Worm (Caenorhabditis elegans) whole organism, late embryonic: ENCODE measurements around the gene lron-2.
A peak's percentile ranks its signal among the peaks of the same experiment; 100 is the strongest.

Source experiments
- C08G9.2 ChIP-seq: sonication (generic microtip); optimal IDR thresholded peaks from 2 replicates; lab custom pipeline; 2016; ENCODE audit warnings: mild to moderate bottlenecking, missing genetic modification characterization, moderate library complexity, missing compliant biosample characterization
- C38D4.7 ChIP-seq: fragments of 200-800 bp; sonication (Bioruptor generic); optimal IDR thresholded peaks from 2 replicates; lab custom pipeline; 2018; ENCODE audit warnings: mild to moderate bottlenecking, missing genetic modification characterization, moderate library complexity, missing compliant biosample characterization
- F13H6.1 ChIP-seq: sonication (generic microtip); optimal IDR thresholded peaks from 2 replicates; lab custom pipeline; 2016; ENCODE audit warnings: missing genetic modification characterization, missing compliant biosample characterization
- Y22D7AL.16 ChIP-seq: sonication (generic microtip); optimal IDR thresholded peaks from 2 replicates; lab custom pipeline; 2016; ENCODE audit warnings: missing genetic modification characterization, missing compliant biosample characterization
- ceh-14 ChIP-seq: sonication (generic microtip); optimal IDR thresholded peaks from 2 replicates; lab custom pipeline; 2016; ENCODE audit warnings: missing genotype, missing genetic modification characterization, missing compliant biosample characterization
- ceh-18 ChIP-seq: sonication (generic microtip); optimal IDR thresholded peaks from 2 replicates; lab custom pipeline; 2016; ENCODE audit warnings: missing genetic modification characterization, missing compliant biosample characterization
- ceh-2 ChIP-seq: sonication (generic microtip); optimal IDR thresholded peaks from 2 replicates; lab custom pipeline; 2016; ENCODE audit warnings: missing genotype, missing genetic modification characterization, missing compliant biosample characterization
- ceh-31 ChIP-seq: sonication (generic microtip); optimal IDR thresholded peaks from 2 replicates; lab custom pipeline; 2016; ENCODE audit warnings: missing genetic modification characterization, missing compliant biosample characterization
- ceh-34 ChIP-seq: sonication (generic microtip); optimal IDR thresholded peaks from 2 replicates; lab custom pipeline; 2016; ENCODE audit warnings: mild to moderate bottlenecking, missing genetic modification characterization, missing compliant biosample characterization
- ceh-45 ChIP-seq: fragments of 200-800 bp; sonication (Bioruptor generic); IDR thresholded peaks from 2 replicates; pipeline ENCODE4 v1.3.6; 2022; ENCODE audit warnings: missing genetic modification reagents, missing genetic modification characterization, missing compliant biosample characterization
- ceh-48 ChIP-seq: sonication (generic microtip); optimal IDR thresholded peaks from 2 replicates; lab custom pipeline; 2016; ENCODE audit warnings: missing genetic modification characterization, inconsistent platforms, missing compliant biosample characterization
- ceh-6 ChIP-seq: fragments of 200-800 bp; sonication (Bioruptor generic); optimal IDR thresholded peaks from 2 replicates; lab custom pipeline; 2018; ENCODE audit warnings: mild to moderate bottlenecking, missing genetic modification characterization, missing compliant biosample characterization
- ceh-9 ChIP-seq: sonication (generic microtip); optimal IDR thresholded peaks from 2 replicates; lab custom pipeline; 2016; ENCODE audit warnings: mild to moderate bottlenecking, missing genetic modification characterization, inconsistent platforms, missing compliant biosample characterization
- che-1 ChIP-seq: sonication (generic microtip); optimal IDR thresholded peaks from 2 replicates; lab custom pipeline; 2016; ENCODE audit warnings: mild to moderate bottlenecking, missing genetic modification characterization, missing compliant biosample characterization
- dve-1 ChIP-seq: sonication (generic microtip); optimal IDR thresholded peaks from 2 replicates; lab custom pipeline; 2017; ENCODE audit warnings: antibody characterized with exemption, mild to moderate bottlenecking, missing genetic modification characterization, missing compliant biosample characterization
- elt-2 ChIP-seq: sonication (generic microtip); optimal IDR thresholded peaks from 2 replicates; lab custom pipeline; 2016; ENCODE audit warnings: missing genetic modification reagents, missing genetic modification characterization, missing compliant biosample characterization
- fkh-10 ChIP-seq: fragments of 150-350 bp; optimal IDR thresholded peaks from 2 replicates; lab custom pipeline; 2014; ENCODE audit warnings: missing biosample characterization, missing genetic modification reagents, missing genetic modification characterization
- fkh-6 ChIP-seq: sonication (generic microtip); optimal IDR thresholded peaks from 2 replicates; lab custom pipeline; 2016; ENCODE audit warnings: missing genetic modification characterization, missing compliant biosample characterization
- gmeb-2 ChIP-seq: sonication (generic microtip); optimal IDR thresholded peaks from 2 replicates; lab custom pipeline; 2016; ENCODE audit warnings: missing genetic modification characterization, inconsistent platforms, missing compliant biosample characterization
- hlh-13 ChIP-seq: fragments of 200-800 bp; sonication (Bioruptor generic); optimal IDR thresholded peaks from 2 replicates; lab custom pipeline; 2018; ENCODE audit warnings: mild to moderate bottlenecking, missing genetic modification characterization, missing compliant biosample characterization
- hlh-15 ChIP-seq: sonication (generic microtip); optimal IDR thresholded peaks from 2 replicates; lab custom pipeline; 2016; ENCODE audit warnings: missing genetic modification characterization, missing compliant biosample characterization
- hlh-6 ChIP-seq: sonication (generic microtip); optimal IDR thresholded peaks from 2 replicates; lab custom pipeline; 2016; ENCODE audit warnings: missing genotype, missing genetic modification characterization, missing compliant biosample characterization
- hlh-8 ChIP-seq: sonication (generic microtip); optimal IDR thresholded peaks from 2 replicates; lab custom pipeline; 2016; ENCODE audit warnings: missing genotype, missing genetic modification characterization, missing compliant biosample characterization
- lin-11 ChIP-seq: fragments of 200-800 bp; sonication (Bioruptor generic); optimal IDR thresholded peaks from 2 replicates; lab custom pipeline; 2018; ENCODE audit warnings: mild to moderate bottlenecking, missing genetic modification characterization, missing compliant biosample characterization
- nfya-1 ChIP-seq: sonication (generic microtip); optimal IDR thresholded peaks from 2 replicates; lab custom pipeline; 2017; ENCODE audit warnings: missing genetic modification characterization, mild to moderate bottlenecking, missing compliant biosample characterization, antibody characterized with exemption, moderate library complexity
- nhr-232 ChIP-seq: sonication (generic microtip); optimal IDR thresholded peaks from 2 replicates; lab custom pipeline; 2016; ENCODE audit warnings: missing genetic modification characterization, missing compliant biosample characterization
- odd-2 ChIP-seq: sonication (generic microtip); optimal IDR thresholded peaks from 2 replicates; lab custom pipeline; 2017; ENCODE audit warnings: antibody characterized with exemption, mild to moderate bottlenecking, missing genetic modification characterization, missing compliant biosample characterization
- pag-3 ChIP-seq: sonication (generic microtip); optimal IDR thresholded peaks from 2 replicates; lab custom pipeline; 2016; ENCODE audit warnings: missing compliant biosample characterization, missing genetic modification characterization, borderline replicate concordance
- pat-9 ChIP-seq: fragments of 200-800 bp; sonication (Bioruptor generic); optimal IDR thresholded peaks from 2 replicates; lab custom pipeline; 2018; ENCODE audit warnings: mild to moderate bottlenecking, missing genetic modification characterization, moderate library complexity, missing compliant biosample characterization
- pha-4 ChIP-seq: fragments of 150-350 bp; optimal IDR thresholded peaks from 2 replicates; lab custom pipeline; 2018; ENCODE audit warnings: missing biosample characterization, missing genetic modification reagents, missing genetic modification characterization
- pqm-1 ChIP-seq: sonication (generic microtip); optimal IDR thresholded peaks from 2 replicates; lab custom pipeline; 2016; ENCODE audit warnings: missing genetic modification characterization, missing compliant biosample characterization
- pros-1 ChIP-seq: fragments of 150-350 bp; optimal IDR thresholded peaks from 2 replicates; lab custom pipeline; 2014; ENCODE audit warnings: missing biosample characterization, missing genetic modification reagents, missing genetic modification characterization
- ref-2 ChIP-seq: sonication (generic microtip); optimal IDR thresholded peaks from 2 replicates; lab custom pipeline; 2016; ENCODE audit warnings: missing genetic modification characterization, missing compliant biosample characterization
- sdc-2 ChIP-seq: sonication (generic microtip); optimal IDR thresholded peaks from 2 replicates; lab custom pipeline; 2016; ENCODE audit warnings: missing genotype, missing genetic modification characterization, missing compliant biosample characterization
- sox-4 ChIP-seq: sonication (generic microtip); optimal IDR thresholded peaks from 2 replicates; lab custom pipeline; 2017; ENCODE audit warnings: mild to moderate bottlenecking, missing genetic modification characterization, inconsistent platforms, missing compliant biosample characterization
- tbx-2 ChIP-seq: sonication (generic microtip); optimal IDR thresholded peaks from 2 replicates; lab custom pipeline; 2016; ENCODE audit warnings: missing genetic modification characterization, missing compliant biosample characterization
- unc-42 ChIP-seq: sonication (generic microtip); optimal IDR thresholded peaks from 2 replicates; lab custom pipeline; 2016; ENCODE audit warnings: missing genotype, missing genetic modification characterization, missing compliant biosample characterization
- unc-55 ChIP-seq: sonication (generic microtip); optimal IDR thresholded peaks from 2 replicates; lab custom pipeline; 2017; ENCODE audit warnings: missing biosample characterization, missing genetic modification reagents, missing genetic modification characterization
- unc-86 ChIP-seq: sonication (generic microtip); optimal IDR thresholded peaks from 2 replicates; lab custom pipeline; 2016; ENCODE audit warnings: missing genetic modification characterization, missing compliant biosample characterization

Gene lron-2

ce11 chrV:9321185-9321584, 33.8 kb upstream of the lron-2 start, which contains the start of gene F44A2.7:
Gene F44A2.7, plus strand, starts transcription at chrV:9321485.
- no peak for TF ChIP-seq che-1 (tag; lab: Kevin White, UChicago)
- TF ChIP-seq dve-1 (tag; lab: Kevin White, UChicago), result no peak
- TF ChIP-seq hlh-6, result no peak

DNA sequence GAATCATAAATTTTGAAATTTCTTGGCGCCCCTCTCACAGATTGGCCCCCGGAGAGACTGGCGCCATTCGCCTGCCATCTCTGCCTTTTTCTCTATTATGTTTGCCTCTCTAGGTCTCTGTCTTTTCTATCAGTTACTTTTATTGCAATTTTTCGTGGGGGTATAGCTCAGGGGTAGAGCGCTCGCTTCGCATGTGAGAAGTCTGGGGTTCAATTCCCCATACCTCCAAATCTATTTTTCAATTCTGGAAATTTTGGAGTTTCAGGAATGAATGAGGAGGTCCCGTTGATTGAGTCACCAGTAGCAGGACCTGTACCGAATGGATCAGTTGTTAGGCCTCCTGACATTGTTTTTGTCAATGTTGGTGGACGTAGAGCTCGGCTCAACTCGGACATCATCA, 30.7 kb upstream of the lron-2 start, which contains the start of gene kvs-3:
Gene kvs-3 (plus strand): TSS at position 266 of the 400 bp plus-strand sequence.
- peak; percentile 33 for TF ChIP-seq gmeb-2 (tag; lab: Kevin White, UChicago)
- peak; percentile 17 for TF ChIP-seq ceh-9 (tag; lab: Kevin White, UChicago)
- peak; percentile 34 for TF ChIP-seq elt-2 (tag; lab: Kevin White, UChicago)
- peak; percentile 61 for TF ChIP-seq pqm-1 (tag; lab: Kevin White, UChicago)
- no peak for TF ChIP-seq fkh-10 (GFP tag; lab: Kevin White, UChicago)
- TF ChIP-seq ceh-18 (tag; lab: Kevin White, UChicago), result peak; percentile 55
- peak; percentile 44 for TF ChIP-seq F13H6.1 (tag; lab: Kevin White, UChicago)
- TF ChIP-seq che-1 (tag; lab: Kevin White, UChicago), result peak; percentile 20
- TF ChIP-seq hlh-15 (tag; lab: Kevin White, UChicago), result no peak
- peak; percentile 19 for TF ChIP-seq dve-1 (tag; lab: Kevin White, UChicago)
- peak; percentile 48 for TF ChIP-seq ceh-14 (tag; lab: Kevin White, UChicago)
- peak; percentile 13 for TF ChIP-seq hlh-13 (GFP tag; lab: Kevin White, UChicago)
- peak; percentile 16 for TF ChIP-seq hlh-6
- peak; percentile 54 for TF ChIP-seq sdc-2 (tag; lab: Kevin White, UChicago)
- peak; percentile 50 for TF ChIP-seq C08G9.2 (tag; lab: Kevin White, UChicago)
- peak; percentile 32 for TF ChIP-seq fkh-6 (tag; lab: Kevin White, UChicago)
- peak; percentile 38 for TF ChIP-seq ref-2 (tag; lab: Kevin White, UChicago)
- TF ChIP-seq ceh-45 (GFP tag; lab: Robert Waterston, UW), result peak; percentile 35; the same call in 1 of the 2 replicates
- TF ChIP-seq pat-9, result peak; percentile 43
- peak; percentile 49 for TF ChIP-seq C38D4.7 (GFP tag; lab: Kevin White, UChicago)
- no peak for TF ChIP-seq ceh-48 (tag; lab: Kevin White, UChicago)
- no peak for TF ChIP-seq ceh-2 (tag; lab: Kevin White, UChicago)
- TF ChIP-seq tbx-2 (tag; lab: Kevin White, UChicago), result peak; percentile 0
- peak; percentile 3 for TF ChIP-seq ceh-34 (tag; lab: Kevin White, UChicago)
- peak; percentile 19 for TF ChIP-seq ceh-31 (tag; lab: Kevin White, UChicago)
- TF ChIP-seq nfya-1 (tag; lab: Kevin White, UChicago), result peak; percentile 32
- TF ChIP-seq hlh-8, result no peak
- TF ChIP-seq sox-4, result peak; percentile 62
- TF ChIP-seq pros-1 (tag; lab: Kevin White, UChicago), result no peak
- TF ChIP-seq, all 69 proteins: peak for 23

- TF ChIP-seq ceh-6 (GFP tag; lab: Kevin White, UChicago), result no peak
- no peak for TF ChIP-seq ceh-9 (tag; lab: Kevin White, UChicago)
- no peak for TF ChIP-seq pat-9
- no peak for TF ChIP-seq pha-4
- no peak for TF ChIP-seq nhr-232
- TF ChIP-seq lin-11 (tag; lab: Kevin White, UChicago), result no peak
- peak; percentile 39 for TF ChIP-seq unc-42 (tag; lab: Kevin White, UChicago)
- no peak for TF ChIP-seq F13H6.1 (tag; lab: Kevin White, UChicago)
Measured at ce11 chrV:9316970-9317369, 29.6 kb upstream of the lron-2 start.

- TF ChIP-seq nhr-232 (no peak), ceh-18 (tag; lab: Kevin White, UChicago) (no peak), che-1 (tag; lab: Kevin White, UChicago) (no peak), fkh-10 (GFP tag; lab: Kevin White, UChicago) (no peak), C38D4.7 (GFP tag; lab: Kevin White, UChicago) (no peak), pqm-1 (tag; lab: Kevin White, UChicago) (no peak), unc-55 (GFP tag; lab: Kevin White, UChicago) (no peak), odd-2 (no peak), Y22D7AL.16 (tag; lab: Kevin White, UChicago) (no peak), unc-86 (tag; lab: Kevin White, UChicago) (no peak), dve-1 (tag; lab: Kevin White, UChicago) (no peak), pag-3 (tag; lab: Kevin White, UChicago) (no peak)
- TF ChIP-seq, all 69 proteins: peak for 0
Measured at ce11 chrV:9314408-9314807, 27.0 kb upstream of the lron-2 start.
